Fruit fly (Drosophila melanogaster) whole organism, embryonic: ENCODE results near the gene CAHbeta.

Experiments used
- Antp ChIP-seq: fragments of 200-800 bp; sonication (Bioruptor generic); optimal IDR thresholded peaks from 3 replicates; lab custom pipeline; 2016; ENCODE audit warnings: missing biosample characterization, missing genetic modification characterization
- B-H1 ChIP-seq: fragments of 200-800 bp; sonication (Bioruptor generic); IDR thresholded peaks from 3 replicates; pipeline ENCODE4 v1.3.6; 2022; ENCODE audit warnings: missing biosample characterization, missing genetic modification characterization
- CG1024 ChIP-seq: fragments of 200-800 bp; sonication (Bioruptor generic); IDR thresholded peaks from 2 replicates; pipeline ENCODE4 v1.3.6; 2022; ENCODE audit warnings: missing biosample characterization, missing genetic modification characterization
- CG10543 ChIP-seq: fragments of 200-800 bp; sonication (Bioruptor generic); optimal IDR thresholded peaks from 3 replicates; lab custom pipeline; 2017; ENCODE audit warnings: missing biosample characterization, mild to moderate bottlenecking, missing genetic modification characterization, moderate library complexity
- CG11695 ChIP-seq: fragments of 200-800 bp; sonication (Bioruptor generic); IDR thresholded peaks from 3 replicates; pipeline ENCODE4 v1.3.6; 2022; ENCODE audit warnings: missing biosample characterization, missing genetic modification characterization
- CG12155 ChIP-seq: fragments of 200-800 bp; sonication (Bioruptor generic); optimal IDR thresholded peaks from 3 replicates; lab custom pipeline; 2016; ENCODE audit warnings: missing biosample characterization, missing genetic modification characterization
- CG13894 ChIP-seq: fragments of 200-800 bp; sonication (Bioruptor generic); optimal IDR thresholded peaks from 3 replicates; lab custom pipeline; 2018; ENCODE audit warnings: missing biosample characterization, mild to moderate bottlenecking, missing genetic modification characterization, moderate library complexity
- CG14667 ChIP-seq: fragments of 200-800 bp; sonication (Bioruptor generic); IDR thresholded peaks from 2 replicates; pipeline ENCODE4 v1.3.6; 2022; ENCODE audit warnings: missing biosample characterization, missing genetic modification characterization
- CG15514 ChIP-seq: fragments of 200-800 bp; sonication (Bioruptor generic); optimal IDR thresholded peaks from 3 replicates; lab custom pipeline; 2017; ENCODE audit warnings: missing biosample characterization, missing genetic modification characterization, mild to moderate bottlenecking, moderate library complexity, missing genetic modification reagents
- CG15601 ChIP-seq: fragments of 200-800 bp; sonication (Bioruptor generic); optimal IDR thresholded peaks from 3 replicates; lab custom pipeline; 2019; ENCODE audit warnings: missing biosample characterization, mild to moderate bottlenecking, missing genetic modification characterization, moderate library complexity
- CG17359 ChIP-seq: fragments of 200-800 bp; sonication (Bioruptor generic); optimal IDR thresholded peaks from 3 replicates; lab custom pipeline; 2018; ENCODE audit warnings: missing biosample characterization, mild to moderate bottlenecking, missing genetic modification characterization, moderate library complexity
- CG17568 ChIP-seq: fragments of 200-800 bp; sonication (Bioruptor generic); optimal IDR thresholded peaks from 2 replicates; lab custom pipeline; 2018; ENCODE audit warnings: missing biosample characterization, mild to moderate bottlenecking, missing genetic modification characterization, moderate library complexity
- CG1792 ChIP-seq: fragments of 200-800 bp; sonication (Bioruptor generic); optimal IDR thresholded peaks from 2 replicates; lab custom pipeline; 2016; ENCODE audit warnings: missing biosample characterization, missing genetic modification characterization
- CG18262 ChIP-seq: fragments of 200-800 bp; optimal IDR thresholded peaks from 3 replicates; lab custom pipeline; 2019; ENCODE audit warnings: missing biosample characterization, mild to moderate bottlenecking, missing genetic modification characterization, moderate library complexity
- CG18599 ChIP-seq: fragments of 200-800 bp; sonication (Bioruptor generic); optimal IDR thresholded peaks from 3 replicates; lab custom pipeline; 2017; ENCODE audit warnings: missing biosample characterization, missing genetic modification characterization, mild to moderate bottlenecking, moderate library complexity, missing genetic modification reagents
- CG2875 ChIP-seq: fragments of 200-800 bp; sonication (Bioruptor generic); optimal IDR thresholded peaks from 2 replicates; lab custom pipeline; 2017; ENCODE audit warnings: missing biosample characterization, mild to moderate bottlenecking, missing genetic modification characterization, missing genetic modification reagents
- CG4424 ChIP-seq: fragments of 200-800 bp; sonication (Bioruptor generic); optimal IDR thresholded peaks from 3 replicates; lab custom pipeline; 2016; ENCODE audit warnings: missing biosample characterization, missing genetic modification characterization
- CG4820 ChIP-seq: fragments of 200-800 bp; sonication (Bioruptor generic); optimal IDR thresholded peaks from 3 replicates; lab custom pipeline; 2016; ENCODE audit warnings: missing biosample characterization, missing genetic modification characterization
- CG5953 ChIP-seq: fragments of 200-800 bp; sonication (Bioruptor generic); IDR thresholded peaks from 2 replicates; pipeline ENCODE4 v1.3.6; 2022; ENCODE audit warnings: missing biosample characterization, missing genetic modification characterization
- CG6272 ChIP-seq: fragments of 200-800 bp; sonication (Bioruptor generic); IDR thresholded peaks from 2 replicates; pipeline ENCODE4 v1.3.6; 2022; ENCODE audit warnings: missing biosample characterization, missing genetic modification characterization
- CG6813 ChIP-seq: fragments of 200-800 bp; sonication (Bioruptor generic); optimal IDR thresholded peaks from 2 replicates; lab custom pipeline; 2017; ENCODE audit warnings: missing biosample characterization, missing genetic modification characterization, mild to moderate bottlenecking, moderate library complexity, missing genetic modification reagents
- CG8478 ChIP-seq: fragments of >200 bp; optimal IDR thresholded peaks from 2 replicates; lab custom pipeline; 2018
- CG9437 ChIP-seq: fragments of 200-800 bp; sonication (Bioruptor generic); optimal IDR thresholded peaks from 2 replicates; lab custom pipeline; 2018; ENCODE audit warnings: missing biosample characterization, mild to moderate bottlenecking, missing genetic modification characterization
- D19A ChIP-seq: fragments of 200-800 bp; optimal IDR thresholded peaks from 3 replicates; lab custom pipeline; 2019; ENCODE audit warnings: missing biosample characterization, mild to moderate bottlenecking, missing genetic modification characterization, moderate library complexity
- Gsc ChIP-seq: fragments of 200-800 bp; sonication (Bioruptor generic); IDR thresholded peaks from 2 replicates; pipeline ENCODE4 v1.3.6; 2022; ENCODE audit warnings: missing biosample characterization, missing genetic modification characterization
- HLH4C ChIP-seq: fragments of 200-800 bp; sonication (Bioruptor generic); IDR thresholded peaks from 3 replicates; pipeline ENCODE4 v1.3.6; 2022; ENCODE audit warnings: missing biosample characterization, missing genetic modification characterization; ENCODE audit not compliant: partially characterized antibody
- HmgZ ChIP-seq: fragments of 200-800 bp; sonication (Bioruptor generic); optimal IDR thresholded peaks from 2 replicates; lab custom pipeline; 2018; ENCODE audit warnings: missing biosample characterization, mild to moderate bottlenecking, missing genetic modification characterization
- Hr39 ChIP-seq: fragments of >200 bp; optimal IDR thresholded peaks from 2 replicates; lab custom pipeline; 2017
- Hr78 ChIP-seq, 2 experiments: fragments of 200-800 bp in 1 of 2; fragments of >200 bp in 1 of 2; sonication (Bioruptor generic) in 1 of 2; optimal IDR thresholded peaks; 2 replicates each; lab custom pipeline; 2017 to 2019; ENCODE audit warnings: missing biosample characterization in 2 of 2, missing genetic modification characterization in 2 of 2, mild to moderate bottlenecking in 1 of 2, moderate library complexity in 1 of 2
- MESR4 ChIP-seq: fragments of 200-800 bp; sonication (Bioruptor generic); optimal IDR thresholded peaks from 2 replicates; lab custom pipeline; 2018; ENCODE audit warnings: missing biosample characterization, mild to moderate bottlenecking, missing genetic modification characterization, moderate library complexity
- Mes4 ChIP-seq: fragments of 200-800 bp; sonication (Bioruptor generic); optimal IDR thresholded peaks from 2 replicates; lab custom pipeline; 2016; ENCODE audit warnings: missing biosample characterization, missing genetic modification characterization
- Nf-YA ChIP-seq: fragments of 200-800 bp; sonication (Bioruptor generic); IDR thresholded peaks from 2 replicates; pipeline ENCODE4 v1.3.6; 2022; ENCODE audit warnings: missing biosample characterization, missing genetic modification characterization
- abd-A ChIP-seq: fragments of 200-800 bp; sonication (Bioruptor generic); optimal IDR thresholded peaks from 3 replicates; lab custom pipeline; 2019; ENCODE audit warnings: missing biosample characterization, mild to moderate bottlenecking, missing genetic modification characterization, moderate library complexity
- ac ChIP-seq: fragments of 200-800 bp; sonication (Bioruptor generic); optimal IDR thresholded peaks from 3 replicates; lab custom pipeline; 2017; ENCODE audit warnings: missing biosample characterization, mild to moderate bottlenecking, missing genetic modification characterization
- ara ChIP-seq: fragments of 200-800 bp; sonication (Bioruptor generic); IDR thresholded peaks from 2 replicates; pipeline ENCODE4 v1.3.6; 2022; ENCODE audit warnings: missing biosample characterization, missing genetic modification characterization
- ato ChIP-seq: fragments of 200-800 bp; sonication (Bioruptor generic); IDR thresholded peaks from 2 replicates; pipeline ENCODE4 v1.3.6; 2022; ENCODE audit warnings: missing biosample characterization, missing genetic modification characterization; ENCODE audit not compliant: partially characterized antibody
- bsh ChIP-seq, 2 experiments: fragments of 200-800 bp; sonication (Bioruptor generic); optimal IDR thresholded peaks; 2 replicates each; lab custom pipeline; 2017 to 2018; ENCODE audit warnings: mild to moderate bottlenecking in 2 of 2, missing biosample characterization in 2 of 2, missing genetic modification characterization in 2 of 2, moderate library complexity in 1 of 2
- btn ChIP-seq: fragments of 200-800 bp; sonication (Bioruptor generic); optimal IDR thresholded peaks from 2 replicates; lab custom pipeline; 2016; ENCODE audit warnings: missing biosample characterization, missing genetic modification characterization
- cas ChIP-seq: fragments of 200-800 bp; sonication (Bioruptor generic); IDR thresholded peaks from 2 replicates; pipeline ENCODE4 v1.3.6; 2022; ENCODE audit warnings: missing biosample characterization, missing genetic modification characterization
- eve ChIP-seq, 2 experiments: fragments of >200 bp; optimal IDR thresholded peaks; 2 replicates each; lab custom pipeline; 2017; ENCODE audit warnings: missing biosample characterization in 2 of 2, missing genetic modification characterization in 2 of 2
- gcm2 ChIP-seq: fragments of 200-800 bp; sonication (Bioruptor generic); optimal IDR thresholded peaks from 2 replicates; lab custom pipeline; 2016; ENCODE audit warnings: missing biosample characterization, missing genetic modification characterization
- ham ChIP-seq: fragments of 200-800 bp; sonication (Bioruptor generic); IDR thresholded peaks from 2 replicates; pipeline ENCODE4 v1.3.6; 2022; ENCODE audit warnings: missing biosample characterization, missing genetic modification characterization
- kni ChIP-seq: fragments of 200-800 bp; sonication (Bioruptor generic); optimal IDR thresholded peaks from 3 replicates; lab custom pipeline; 2017; ENCODE audit warnings: mild to moderate bottlenecking, missing biosample characterization, missing genetic modification reagents, missing genetic modification characterization
- otp ChIP-seq: fragments of 200-800 bp; sonication (Bioruptor generic); IDR thresholded peaks from 3 replicates; pipeline ENCODE4, ENCODE4 v1.3.6; 2022; ENCODE audit warnings: missing biosample characterization, missing genetic modification characterization
- p53 ChIP-seq: fragments of 200-800 bp; sonication (Bioruptor generic); optimal IDR thresholded peaks from 2 replicates; lab custom pipeline; 2016; ENCODE audit warnings: missing biosample characterization, missing genetic modification characterization
- pan ChIP-seq, 4 experiments: fragments of >200 bp in 3 of 4; fragments of 200-800 bp in 1 of 4; sonication (Bioruptor generic) in 1 of 4; optimal IDR thresholded peaks in 3 of 4; IDR thresholded peaks in 1 of 4; 2 replicates each; pipeline versions ENCODE4 v1.3.6 to Lab custom; 2017 to 2022; ENCODE audit warnings: missing biosample characterization in 2 of 4, missing genetic modification characterization in 2 of 4, mixed read lengths in 1 of 4
- pum ChIP-seq: fragments of 200-800 bp; sonication (Bioruptor generic); optimal IDR thresholded peaks from 2 replicates; lab custom pipeline; 2016; ENCODE audit warnings: missing biosample characterization, missing genetic modification characterization
- sim ChIP-seq: fragments of 200-800 bp; sonication (Bioruptor generic); IDR thresholded peaks from 2 replicates; pipeline ENCODE4 v1.3.6; 2022; ENCODE audit warnings: missing biosample characterization, missing genetic modification characterization
- tin ChIP-seq: fragments of 200-800 bp; sonication (Bioruptor generic); optimal IDR thresholded peaks from 3 replicates; lab custom pipeline; 2016; ENCODE audit warnings: missing biosample characterization, missing genetic modification characterization
- tna ChIP-seq: fragments of 200-800 bp; sonication (Bioruptor generic); IDR thresholded peaks from 2 replicates; pipeline ENCODE4 v1.3.6; 2022; ENCODE audit warnings: missing biosample characterization, missing genetic modification characterization; ENCODE audit not compliant: partially characterized antibody
- toy ChIP-seq: fragments of 200-800 bp; sonication (Bioruptor generic); IDR thresholded peaks from 2 replicates; pipeline ENCODE4 v1.3.6; 2022; ENCODE audit warnings: missing biosample characterization, missing genetic modification characterization
- wek ChIP-seq: fragments of 200-800 bp; sonication (Bioruptor generic); optimal IDR thresholded peaks from 3 replicates; lab custom pipeline; 2018; ENCODE audit warnings: missing biosample characterization, mild to moderate bottlenecking, missing genetic modification characterization, moderate library complexity

The CAHbeta gene

dm6 chr3R:8980776-8981165 lies at the start of gene CAHbeta (continued):
- no peak for TF ChIP-seq CG8478 (lab: Kevin White, UChicago)
- TF ChIP-seq HLH4C (GFP tag; lab: Robert Waterston, UW) = no peak
- TF ChIP-seq ato (GFP tag; lab: Robert Waterston, UW) = no peak
- TF ChIP-seq B-H1 (GFP tag; lab: Robert Waterston, UW) = no peak
- no peak for TF ChIP-seq sim (GFP tag; lab: Robert Waterston, UW)
- no peak for TF ChIP-seq CG4820 (GFP tag; lab: Kevin White, UChicago)
- no peak for TF ChIP-seq gcm2 (GFP tag; lab: Kevin White, UChicago)
- no peak for TF ChIP-seq ara (GFP tag; lab: Robert Waterston, UW)
- TF ChIP-seq toy (GFP tag; lab: Robert Waterston, UW) = no peak
- TF ChIP-seq HmgZ = peak; percentile 38
- no peak for TF ChIP-seq CG17359 (tag; lab: Kevin White, UChicago)
- TF ChIP-seq CG13894 (tag; lab: Kevin White, UChicago) = no peak
- no peak for TF ChIP-seq pum (GFP tag; lab: Kevin White, UChicago)
- no peak for TF ChIP-seq CG15601
- TF ChIP-seq tin (GFP tag; lab: Kevin White, UChicago) = no peak
- TF ChIP-seq Nf-YA (GFP tag; lab: Robert Waterston, UW) = no peak
- TF ChIP-seq CG4424 = no peak
- peak in 1 of 2 experiments; percentile 73 for TF ChIP-seq Hr78 (GFP tag; optimal IDR thresholded peaks at IDR 0.05; lab: Kevin White, UChicago)
- TF ChIP-seq ac (GFP tag; lab: Kevin White, UChicago) = no peak
- no peak for TF ChIP-seq Antp (GFP tag; lab: Kevin White, UChicago)
- TF ChIP-seq CG18262 (tag; lab: Kevin White, UChicago) = no peak
- TF ChIP-seq cas = no peak
- TF ChIP-seq pan (optimal IDR thresholded peaks at IDR 0.05; lab: Kevin White, UChicago) = no peak
- no peak for TF ChIP-seq pan (GFP tag; optimal IDR thresholded peaks at IDR 0.05 in 1 of 2, IDR thresholded peaks at IDR 0.05 in 1 of 2)
- TF ChIP-seq CG1792 = no peak
- TF ChIP-seq CG2875 = no peak
- TF ChIP-seq kni (GFP tag; lab: Kevin White, UChicago) = no peak
- TF ChIP-seq CG12155 (GFP tag; lab: Kevin White, UChicago) = no peak
- no peak for TF ChIP-seq Mes4 (GFP tag; lab: Kevin White, UChicago)
- no peak for TF ChIP-seq MESR4
- TF ChIP-seq ham (GFP tag; lab: Robert Waterston, UW) = no peak
- no peak for TF ChIP-seq otp (GFP tag; lab: Robert Waterston, UW)
- TF ChIP-seq CG9437 (GFP tag; lab: Kevin White, UChicago) = no peak
- no peak for TF ChIP-seq CG6813 (GFP tag; lab: Kevin White, UChicago)
- no peak for TF ChIP-seq eve (GFP tag; optimal IDR thresholded peaks at IDR 0.05; lab: Kevin White, UChicago)
- TF ChIP-seq CG5953 = no peak
- TF ChIP-seq CG10543 = peak; percentile 74
- no peak for TF ChIP-seq abd-A (tag; lab: Kevin White, UChicago)
- no peak for TF ChIP-seq bsh (GFP tag; optimal IDR thresholded peaks at IDR 0.05; lab: Kevin White, UChicago)
- TF ChIP-seq CG14667 (GFP tag; lab: Robert Waterston, UW) = no peak
- TF ChIP-seq btn (GFP tag; lab: Kevin White, UChicago) = no peak
- no peak for TF ChIP-seq CG11695 (GFP tag; lab: Robert Waterston, UW)
- peak; percentile 7 for TF ChIP-seq CG17568 (GFP tag; lab: Kevin White, UChicago)
- no peak for TF ChIP-seq D19A (tag; lab: Kevin White, UChicago)
- no peak for TF ChIP-seq Gsc (GFP tag; lab: Robert Waterston, UW)
- TF ChIP-seq CG1024 (GFP tag; lab: Robert Waterston, UW) = no peak
- TF ChIP-seq Hr39 (lab: Kevin White, UChicago) = no peak
- no peak for TF ChIP-seq p53 (GFP tag; lab: Kevin White, UChicago)
- TF ChIP-seq CG6272 = no peak
- no peak for TF ChIP-seq tna (GFP tag; lab: Robert Waterston, UW)
- TF ChIP-seq CG15514 (GFP tag; lab: Kevin White, UChicago) = no peak
- TF ChIP-seq CG18599 (GFP tag; lab: Kevin White, UChicago) = no peak
- TF ChIP-seq wek (GFP tag; lab: Kevin White, UChicago) = no peak
